Worm (Caenorhabditis elegans) whole organism, L4 larva: ENCODE results near the gene cmd-1.
A peak's percentile ranks its signal among the peaks of the same experiment; 100 is the strongest.

Experiments used
- R02D3.7 ChIP-seq: fragments of 150-350 bp; sonication (generic microtip); optimal IDR thresholded peaks from 3 replicates; lab custom pipeline; 2014; ENCODE audit warnings: missing biosample characterization, missing genetic modification characterization
- Y105C5A.15 ChIP-seq: fragments of 200-800 bp; sonication (Bioruptor generic); IDR thresholded peaks from 2 replicates; pipeline ENCODE4 v1.3.6; 2022; ENCODE audit warnings: missing genetic modification characterization, missing compliant biosample characterization
- Y48G9A.11 ChIP-seq: fragments of 200-800 bp; sonication (Bioruptor generic); IDR thresholded peaks from 2 replicates; pipeline ENCODE4 v1.3.6; 2022; ENCODE audit warnings: missing genetic modification reagents, missing genetic modification characterization, missing compliant biosample characterization
- ZK337.2 ChIP-seq: fragments of 200-800 bp; sonication (Bioruptor generic); IDR thresholded peaks from 2 replicates; pipeline ENCODE4 v1.3.6; 2022; ENCODE audit warnings: missing genetic modification reagents, missing genetic modification characterization, missing compliant biosample characterization
- aha-1 ChIP-seq: fragments of 150-350 bp; peaks from one replicate; lab custom pipeline; 2014; ENCODE audit warnings: missing biosample characterization, missing genetic modification characterization
- ceh-20 ChIP-seq: fragments of 200-800 bp; sonication (Bioruptor generic); IDR thresholded peaks from 2 replicates; pipeline ENCODE4 v1.3.6; 2022; ENCODE audit warnings: missing genetic modification reagents, missing genetic modification characterization, missing compliant biosample characterization
- ceh-32 ChIP-seq: sonication (generic microtip); optimal IDR thresholded peaks from 2 replicates; lab custom pipeline; 2016; ENCODE audit warnings: mild to moderate bottlenecking, missing genetic modification characterization, missing compliant biosample characterization; ENCODE audit not compliant: poor library complexity
- ceh-44 ChIP-seq: fragments of 200-800 bp; sonication (Bioruptor generic); IDR thresholded peaks from 2 replicates; pipeline ENCODE4 v1.3.6; 2022; ENCODE audit warnings: missing genetic modification reagents, missing genetic modification characterization, missing compliant biosample characterization
- ces-1 ChIP-seq: fragments of 150-350 bp; sonication (generic microtip); optimal IDR thresholded peaks from 4 replicates; lab custom pipeline; 2014; ENCODE audit warnings: missing biosample characterization, missing genetic modification reagents, missing genetic modification characterization
- cey-2 ChIP-seq: sonication (generic microtip); optimal IDR thresholded peaks from 3 replicates; lab custom pipeline; 2017; ENCODE audit warnings: missing genetic modification characterization, mild to moderate bottlenecking, missing compliant biosample characterization, antibody characterized with exemption, borderline replicate concordance; ENCODE audit not compliant: insufficient read depth
- daf-12 ChIP-seq: fragments of 150-350 bp; optimal IDR thresholded peaks from 2 replicates; lab custom pipeline; 2014; ENCODE audit warnings: missing biosample characterization, missing genetic modification reagents, missing genetic modification characterization
- daf-8 ChIP-seq: fragments of 200-800 bp; sonication (Bioruptor generic); IDR thresholded peaks from 2 replicates; pipeline ENCODE4 v1.3.6; 2022; ENCODE audit warnings: missing genetic modification characterization, missing compliant biosample characterization
- dmd-6 ChIP-seq: fragments of 200-800 bp; sonication (Bioruptor generic); IDR thresholded peaks from 2 replicates; pipeline ENCODE4 v1.3.6; 2022; ENCODE audit warnings: missing genetic modification reagents, missing genetic modification characterization, missing compliant biosample characterization
- dmd-9 ChIP-seq: fragments of 200-800 bp; sonication (Bioruptor generic); IDR thresholded peaks from 2 replicates; pipeline ENCODE4 v1.3.6; 2022; ENCODE audit warnings: missing genetic modification reagents, missing genetic modification characterization, missing compliant biosample characterization
- egl-27 ChIP-seq: sonication (generic microtip); optimal IDR thresholded peaks from 3 replicates; lab custom pipeline; 2017; ENCODE audit warnings: missing biosample characterization, missing genetic modification reagents, missing genetic modification characterization
- fkh-10 ChIP-seq: fragments of 150-350 bp; optimal IDR thresholded peaks from 2 replicates; lab custom pipeline; 2014; ENCODE audit warnings: missing biosample characterization, missing genetic modification reagents, missing genetic modification characterization
- fos-1 ChIP-seq: fragments of 150-350 bp; optimal IDR thresholded peaks from 2 replicates; lab custom pipeline; 2014; ENCODE audit warnings: missing biosample characterization, missing genetic modification characterization
- gei-8 ChIP-seq: fragments of 200-800 bp; sonication (Bioruptor generic); optimal IDR thresholded peaks from 2 replicates; lab custom pipeline; 2018; ENCODE audit warnings: mild to moderate bottlenecking, missing genetic modification characterization, missing compliant biosample characterization
- hlh-30 ChIP-seq: sonication (generic microtip); optimal IDR thresholded peaks from 2 replicates; lab custom pipeline; 2017; ENCODE audit warnings: antibody characterized with exemption, mild to moderate bottlenecking, missing genetic modification characterization, missing compliant biosample characterization; ENCODE audit not compliant: insufficient read depth
- hmg-1.1 ChIP-seq: fragments of 200-800 bp; sonication (Bioruptor generic); IDR thresholded peaks from 2 replicates; pipeline ENCODE4 v1.3.6; 2022; ENCODE audit warnings: missing genetic modification reagents, missing genetic modification characterization, missing compliant biosample characterization
- lin-15B ChIP-seq: fragments of 150-350 bp; sonication (generic microtip); optimal IDR thresholded peaks from 3 replicates; lab custom pipeline; 2014; ENCODE audit warnings: missing biosample characterization, missing genetic modification characterization
- lin-29 ChIP-seq: fragments of 200-800 bp; sonication (Bioruptor generic); IDR thresholded peaks from 2 replicates; pipeline ENCODE4 v1.3.6; 2022; ENCODE audit warnings: missing genetic modification reagents, missing genetic modification characterization, missing compliant biosample characterization
- lin-38 ChIP-seq: fragments of 200-800 bp; sonication (Bioruptor generic); IDR thresholded peaks from 2 replicates; pipeline ENCODE4 v1.3.6; 2022; ENCODE audit warnings: missing genetic modification reagents, missing genetic modification characterization, missing compliant biosample characterization
- madf-5 ChIP-seq, 2 experiments: fragments of 200-800 bp; sonication (Bioruptor generic); IDR thresholded peaks; 2 replicates each; pipeline ENCODE4 v1.3.6; 2022; ENCODE audit warnings: missing compliant biosample characterization in 2 of 2, missing genetic modification characterization in 2 of 2
- madf-9 ChIP-seq: fragments of 200-800 bp; sonication (Bioruptor generic); conservative IDR thresholded peaks from 2 replicates; pipeline ENCODE4 v1.3.6; 2022; ENCODE audit warnings: missing genetic modification reagents, missing genetic modification characterization, missing compliant biosample characterization
- mdl-1 ChIP-seq, 2 experiments: fragments of 150-350 bp in 1 of 2; sonication (generic microtip) in 1 of 2; optimal IDR thresholded peaks; 2 replicates each; lab custom pipeline; 2014 to 2017; ENCODE audit warnings: missing biosample characterization in 2 of 2, missing genetic modification characterization in 2 of 2
- mep-1 ChIP-seq: fragments of 150-350 bp; sonication (generic microtip); optimal IDR thresholded peaks from 3 replicates; lab custom pipeline; 2014; ENCODE audit warnings: missing biosample characterization, missing genetic modification characterization
- mes-2 ChIP-seq: sonication (generic microtip); optimal IDR thresholded peaks from 2 replicates; lab custom pipeline; 2016; ENCODE audit warnings: missing genotype, mild to moderate bottlenecking, missing genetic modification characterization, missing compliant biosample characterization; ENCODE audit not compliant: poor library complexity, severe bottlenecking
- mxl-3 ChIP-seq: fragments of 200-800 bp; sonication (Bioruptor generic); optimal IDR thresholded peaks from 2 replicates; lab custom pipeline; 2018; ENCODE audit warnings: mild to moderate bottlenecking, missing genetic modification characterization, missing compliant biosample characterization
- nhr-111 ChIP-seq: fragments of 200-800 bp; sonication (Bioruptor generic); optimal IDR thresholded peaks from 2 replicates; lab custom pipeline; 2018; ENCODE audit warnings: mild to moderate bottlenecking, missing genetic modification characterization, missing compliant biosample characterization
- nhr-237 ChIP-seq: sonication (generic microtip); optimal IDR thresholded peaks from 2 replicates; lab custom pipeline; 2017; ENCODE audit warnings: missing biosample characterization, missing genetic modification characterization
- nhr-25 ChIP-seq: sonication (generic microtip); optimal IDR thresholded peaks from 2 replicates; lab custom pipeline; 2017; ENCODE audit warnings: missing genetic modification characterization, mild to moderate bottlenecking, missing compliant biosample characterization, antibody characterized with exemption, moderate library complexity, borderline replicate concordance; ENCODE audit not compliant: insufficient read depth
- nhr-28 ChIP-seq: fragments of 150-350 bp; optimal IDR thresholded peaks from 2 replicates; lab custom pipeline; 2014; ENCODE audit warnings: missing biosample characterization, missing genetic modification characterization
- nhr-77 ChIP-seq: fragments of 150-350 bp; optimal IDR thresholded peaks from 2 replicates; lab custom pipeline; 2014; ENCODE audit warnings: missing biosample characterization, missing genetic modification characterization
- rbr-2 ChIP-seq: sonication (generic microtip); optimal IDR thresholded peaks from 2 replicates; lab custom pipeline; 2016; ENCODE audit warnings: missing genotype, missing genetic modification characterization, missing compliant biosample characterization
- saeg-2 ChIP-seq: fragments of 200-800 bp; sonication (Bioruptor generic); IDR thresholded peaks from 2 replicates; pipeline ENCODE4 v1.3.6; 2022; ENCODE audit warnings: missing genetic modification reagents, missing genetic modification characterization, missing compliant biosample characterization
- sdz-12 ChIP-seq: fragments of 200-800 bp; sonication (Bioruptor generic); optimal IDR thresholded peaks from 2 replicates; lab custom pipeline; 2018; ENCODE audit warnings: mild to moderate bottlenecking, missing genetic modification characterization, missing compliant biosample characterization
- set-16 ChIP-seq: fragments of 200-800 bp; sonication (Bioruptor generic); IDR thresholded peaks from 2 replicates; pipeline ENCODE4 v1.3.6; 2022; ENCODE audit warnings: missing genetic modification reagents, missing genetic modification characterization, missing compliant biosample characterization
- skn-1 ChIP-seq: fragments of 150-350 bp; optimal IDR thresholded peaks from 2 replicates; lab custom pipeline; 2014; ENCODE audit warnings: missing biosample characterization, missing genetic modification characterization
- spr-3 ChIP-seq: fragments of 200-800 bp; sonication (Bioruptor generic); optimal IDR thresholded peaks from 2 replicates; lab custom pipeline; 2018; ENCODE audit warnings: mild to moderate bottlenecking, missing genetic modification characterization, missing compliant biosample characterization
- tra-1 ChIP-seq: fragments of 200-800 bp; sonication (Bioruptor generic); IDR thresholded peaks from 2 replicates; pipeline ENCODE4 v1.3.6; 2022; ENCODE audit warnings: missing genetic modification reagents, missing genetic modification characterization, missing compliant biosample characterization
- unc-130 ChIP-seq: sonication (generic microtip); optimal IDR thresholded peaks from 2 replicates; lab custom pipeline; 2016; ENCODE audit warnings: missing genetic modification reagents, missing genetic modification characterization, missing compliant biosample characterization
- unc-62 ChIP-seq, 3 experiments: fragments of 150-350 bp in 1 of 3; sonication (generic microtip); optimal IDR thresholded peaks in 2 of 3; peaks in 1 of 3; 1 replicate in 1 of 3; 2 replicates in 2 of 3; lab custom pipeline; 2014 to 2017; ENCODE audit warnings: missing biosample characterization in 3 of 3, missing genetic modification characterization in 3 of 3, missing genetic modification reagents in 3 of 3, missing genotype in 1 of 3
- vab-7 ChIP-seq: fragments of 200-800 bp; sonication (Bioruptor generic); IDR thresholded peaks from 2 replicates; pipeline ENCODE4 v1.3.6; 2022; ENCODE audit warnings: missing genetic modification reagents, missing genetic modification characterization, missing compliant biosample characterization
- zag-1 ChIP-seq: fragments of 150-350 bp; optimal IDR thresholded peaks from 2 replicates; lab custom pipeline; 2014; ENCODE audit warnings: missing biosample characterization, missing genetic modification characterization
- zfp-2 ChIP-seq: sonication (generic microtip); optimal IDR thresholded peaks from 2 replicates; lab custom pipeline; 2016; ENCODE audit warnings: mild to moderate bottlenecking, missing genetic modification characterization, missing compliant biosample characterization
- zip-11 ChIP-seq: fragments of 200-800 bp; sonication (Bioruptor generic); IDR thresholded peaks from 2 replicates; pipeline ENCODE4 v1.3.6; 2022; ENCODE audit warnings: missing genetic modification characterization, missing compliant biosample characterization

cmd-1 gene

DNA sequence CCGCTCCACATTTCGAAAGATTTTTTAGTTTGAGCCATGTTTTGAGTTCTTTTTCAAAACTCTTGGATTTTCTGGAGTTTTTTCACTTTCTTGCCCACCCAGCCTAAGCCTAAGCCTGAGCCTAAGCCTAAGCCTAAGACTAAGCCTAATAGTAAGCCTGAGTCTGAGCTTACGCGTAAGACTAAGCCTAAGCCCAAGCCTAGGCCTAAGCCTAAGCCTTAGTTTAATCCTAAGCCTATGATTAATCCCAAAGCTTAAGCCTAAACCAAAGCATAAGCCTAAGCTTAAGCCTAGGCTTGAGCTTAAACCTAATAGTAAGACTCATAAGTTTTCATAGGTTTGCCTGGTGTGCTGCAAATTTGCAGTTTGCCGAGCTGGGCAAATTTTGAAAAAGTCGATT lies 13.8 kb upstream of the cmd-1 start:
- TF ChIP-seq saeg-2 (GFP tag; lab: Robert Waterston, UW) (no peak), mxl-3 (no peak), dmd-6 (GFP tag; lab: Robert Waterston, UW) (no peak), gei-8 (GFP tag; lab: Kevin White, UChicago) (no peak), aha-1 (peak; percentile 72), fos-1 (tag; lab: Kevin White, UChicago) (no peak), nhr-28 (tag; lab: Kevin White, UChicago) (no peak)

- no peak for TF ChIP-seq mep-1
- TF ChIP-seq spr-3 (GFP tag; lab: Kevin White, UChicago) = no peak
- no peak for TF ChIP-seq daf-8 (GFP tag; lab: Robert Waterston, UW)
- TF ChIP-seq ces-1 = peak; percentile 81
- peak; percentile 54 for TF ChIP-seq hlh-30
- TF ChIP-seq mdl-1 (tag; optimal IDR thresholded peaks at IDR 0.05; lab: Kevin White, UChicago) = no peak
- no peak for TF ChIP-seq skn-1 (tag; lab: Kevin White, UChicago)
- no peak for TF ChIP-seq tra-1
- TF ChIP-seq R02D3.7 (tag; lab: Kevin White, UChicago) = no peak
- no peak for TF ChIP-seq ceh-44 (GFP tag; lab: Robert Waterston, UW)
- no peak for TF ChIP-seq saeg-2 (GFP tag; lab: Robert Waterston, UW)
- no peak for TF ChIP-seq ceh-20
- TF ChIP-seq Y48G9A.11 (GFP tag; lab: Robert Waterston, UW) = no peak
- no peak for TF ChIP-seq zip-11 (GFP tag; lab: Robert Waterston, UW)
- TF ChIP-seq fkh-10 = peak; percentile 63
- TF ChIP-seq nhr-25 = no peak
- TF ChIP-seq Y105C5A.15 = no peak
- no peak for TF ChIP-seq vab-7
- TF ChIP-seq madf-5 (GFP tag; IDR thresholded peaks at IDR 0.05; lab: Robert Waterston, UW) = no peak
- no peak for TF ChIP-seq daf-12
- no peak for TF ChIP-seq dmd-9 (GFP tag; lab: Robert Waterston, UW)
- TF ChIP-seq lin-29 (GFP tag; lab: Robert Waterston, UW) = no peak
- TF ChIP-seq cey-2 = no peak
- TF ChIP-seq lin-15B = no peak
- no peak for TF ChIP-seq rbr-2 (tag; lab: Kevin White, UChicago)
- 0 out of 2 replicates have a peak, but pooled peaks have one; percentile 16 for TF ChIP-seq hmg-1.1 (GFP tag; lab: Robert Waterston, UW)
- no peak for TF ChIP-seq zfp-2
- TF ChIP-seq unc-62 (GFP tag; optimal IDR thresholded peaks at IDR 0.05 in 1 of 2; lab: Kevin White, UChicago) = peak in 1 of 2 experiments; percentile 96
- no peak for TF ChIP-seq unc-62 (tag; optimal IDR thresholded peaks at IDR 0.05; lab: Kevin White, UChicago)
- no peak for TF ChIP-seq ZK337.2 (GFP tag; lab: Robert Waterston, UW)
- TF ChIP-seq nhr-111 = no peak
- TF ChIP-seq lin-38 (GFP tag; lab: Robert Waterston, UW) = no peak
- TF ChIP-seq ceh-32 (tag; lab: Kevin White, UChicago) = no peak
- no peak for TF ChIP-seq egl-27 (tag; lab: Kevin White, UChicago)
- no peak for TF ChIP-seq nhr-77 (tag; lab: Kevin White, UChicago)
- TF ChIP-seq sdz-12 = no peak
- TF ChIP-seq unc-130 = no peak
- no peak for TF ChIP-seq madf-9 (GFP tag; lab: Robert Waterston, UW)
- no peak for TF ChIP-seq mes-2 (tag; lab: Kevin White, UChicago)
- peak; percentile 15 for TF ChIP-seq nhr-237 (tag; lab: Kevin White, UChicago)
- no peak for TF ChIP-seq zag-1 (tag; lab: Kevin White, UChicago)
- TF ChIP-seq set-16 (GFP tag; lab: Robert Waterston, UW) = no peak
These were observed 6.1 kb upstream of the cmd-1 start for ce11 chrV:1149734-1150669.
